Fruit fly (Drosophila melanogaster) whole organism, pupa: ENCODE results near the gene CG2983.

ENCODE experiments used
- CG34367 ChIP-seq: fragments of 200-800 bp; sonication (Bioruptor generic); optimal IDR thresholded peaks from 2 replicates; lab custom pipeline; 2018; ENCODE audit warnings: missing biosample characterization, mild to moderate bottlenecking, missing genetic modification characterization
- CG4496 ChIP-seq: fragments of 200-800 bp; sonication (Bioruptor generic); IDR thresholded peaks from 3 replicates; pipeline ENCODE4 v1.3.6; 2022; ENCODE audit warnings: missing biosample characterization, missing genetic modification characterization
- CG8301 ChIP-seq: fragments of 200-800 bp; sonication (Bioruptor generic); optimal IDR thresholded peaks from 2 replicates; lab custom pipeline; 2018; ENCODE audit warnings: missing biosample characterization, mild to moderate bottlenecking, missing genetic modification characterization
- CG9948 ChIP-seq: fragments of 200-800 bp; sonication (Bioruptor generic); optimal IDR thresholded peaks from 2 replicates; lab custom pipeline; 2018; ENCODE audit warnings: missing biosample characterization, mild to moderate bottlenecking, missing genetic modification characterization, moderate library complexity
- EcR ChIP-seq: fragments of 200-800 bp; sonication (Bioruptor generic); optimal IDR thresholded peaks from 3 replicates; lab custom pipeline; 2019; ENCODE audit warnings: missing biosample characterization, missing genetic modification characterization, mild to moderate bottlenecking, moderate library complexity, missing genetic modification reagents
- Ets98B ChIP-seq: fragments of 200-800 bp; sonication (Bioruptor generic); IDR thresholded peaks from 2 replicates; pipeline ENCODE4 v1.3.6; 2022; ENCODE audit warnings: missing biosample characterization, missing genetic modification characterization
- Pif1A ChIP-seq: fragments of 200-800 bp; sonication (Bioruptor generic); optimal IDR thresholded peaks from 3 replicates; lab custom pipeline; 2016; ENCODE audit warnings: missing biosample characterization, missing genetic modification characterization

dm6 chr2L:2861885-2862620 is 14.6 kb downstream of the CG2983 start:
- TF ChIP-seq CG4496 (peak; percentile 68), EcR (peak; percentile 20), CG34367 (tag; lab: Kevin White, UChicago) (no peak), Pif1A (GFP tag; lab: Kevin White, UChicago) (peak; percentile 45), CG9948 (peak; percentile 19), CG8301 (tag; lab: Kevin White, UChicago) (peak; percentile 44), Ets98B (GFP tag; lab: Robert Waterston, UW) (peak; percentile 58)
